Worm (Caenorhabditis elegans): ENCODE results near the gene T01D1.5.

The T01D1.5 gene

DNA sequence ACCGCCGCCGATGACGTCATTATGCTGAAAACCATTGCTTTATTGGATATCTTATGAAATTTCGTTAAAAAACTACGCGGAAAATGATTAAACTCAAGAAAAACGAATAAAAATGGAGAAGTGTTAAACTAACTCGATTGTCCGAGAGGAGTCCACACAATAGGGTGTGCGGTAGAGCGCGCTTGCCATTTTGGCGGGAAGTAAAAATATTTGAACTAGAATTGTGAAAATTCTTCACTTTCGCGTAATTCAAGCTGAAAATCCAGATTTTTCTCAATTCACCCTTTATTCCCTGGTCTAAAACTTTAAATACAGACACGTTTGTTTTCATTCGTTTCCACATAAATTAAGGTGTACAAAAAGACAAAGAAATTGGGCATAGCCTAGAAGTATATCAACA is 27.7 kb upstream of the T01D1.5 start, which contains the start of gene F48A11.4 (continued):
- TF ChIP-seq K02D7.2 (tag; optimal IDR thresholded peaks at IDR 0.05) (no peak), dve-1 (tag; optimal IDR thresholded peaks at IDR 0.05) (peak; percentile 64), unc-86 (tag; optimal IDR thresholded peaks at IDR 0.05) (peak; percentile 2), eyg-1 (tag; optimal IDR thresholded peaks at IDR 0.05) (no peak), pat-9 (tag; optimal IDR thresholded peaks at IDR 0.05) (peak; percentile 12), rnt-1 (tag; optimal IDR thresholded peaks at IDR 0.05) (peak; percentile 38), hlh-30 (tag; optimal IDR thresholded peaks at IDR 0.05; ENCODE audit: insufficient read depth) (peak; percentile 45), fkh-10 (GFP tag; optimal IDR thresholded peaks at IDR 0.05) (no peak), elt-2 (tag; optimal IDR thresholded peaks at IDR 0.05) (peak; percentile 35), nhr-232 (tag; optimal IDR thresholded peaks at IDR 0.05) (no peak), hlh-8 (tag; optimal IDR thresholded peaks at IDR 0.05) (no peak), ztf-16 (tag; optimal IDR thresholded peaks at IDR 0.05) (peak; percentile 49), tbx-7 (tag; optimal IDR thresholded peaks at IDR 0.05) (no peak), ceh-9 (tag; optimal IDR thresholded peaks at IDR 0.05) (no peak), nfya-1 (tag; optimal IDR thresholded peaks at IDR 0.05) (peak; percentile 73), ceh-48 (tag; optimal IDR thresholded peaks at IDR 0.05) (peak; percentile 37), zip-5 (tag; optimal IDR thresholded peaks at IDR 0.05) (peak; percentile 10), ama-1 (optimal IDR thresholded peaks at IDR 0.05) (peak; percentile 64), ceh-6 (GFP tag; optimal IDR thresholded peaks at IDR 0.05) (no peak), odd-2 (tag; optimal IDR thresholded peaks at IDR 0.05) (no peak), ceh-18 (tag; optimal IDR thresholded peaks at IDR 0.05) (peak; percentile 63), ceh-34 (tag; optimal IDR thresholded peaks at IDR 0.05) (peak; percentile 55), tbx-2 (tag; optimal IDR thresholded peaks at IDR 0.05) (peak; percentile 64), madf-2 (tag; optimal IDR thresholded peaks at IDR 0.05) (peak; percentile 16), unc-42 (tag; optimal IDR thresholded peaks at IDR 0.05) (peak; percentile 75), pax-1 (tag; optimal IDR thresholded peaks at IDR 0.05) (peak; percentile 45), F13H6.1 (tag; optimal IDR thresholded peaks at IDR 0.05) (peak; percentile 15), mec-3 (tag; optimal IDR thresholded peaks at IDR 0.05; ENCODE audit: borderline replicate concordance) (no peak), pros-1 (tag; optimal IDR thresholded peaks at IDR 0.05) (no peak), elt-4 (tag; optimal IDR thresholded peaks at IDR 0.05) (no peak), sdc-2 (tag; optimal IDR thresholded peaks at IDR 0.05) (no peak), npax-4 (tag; optimal IDR thresholded peaks at IDR 0.05) (no peak), ahr-1 (tag; optimal IDR thresholded peaks at IDR 0.05) (no peak), fkh-6 (tag; optimal IDR thresholded peaks at IDR 0.05) (no peak), dmd-4 (tag; optimal IDR thresholded peaks at IDR 0.05; ENCODE audit: borderline replicate concordance) (no peak), che-1 (tag; optimal IDR thresholded peaks at IDR 0.05) (peak; percentile 55), ceh-45 (GFP tag; IDR thresholded peaks at IDR 0.05) (no peak), gmeb-2 (tag; optimal IDR thresholded peaks at IDR 0.05) (no peak), ceh-24 (tag; optimal IDR thresholded peaks at IDR 0.05) (no peak), ceh-14 (tag; optimal IDR thresholded peaks at IDR 0.05) (no peak), nhr-11 (tag; optimal IDR thresholded peaks at IDR 0.05) (no peak), sox-4 (tag; optimal IDR thresholded peaks at IDR 0.05) (no peak), ceh-31 (tag; optimal IDR thresholded peaks at IDR 0.05) (peak; percentile 65)

- TF ChIP-seq pha-2 (tag; optimal IDR thresholded peaks at IDR 0.05) (no peak), ceh-2 (tag; optimal IDR thresholded peaks at IDR 0.05) (no peak), lim-6 (tag; optimal IDR thresholded peaks at IDR 0.05) (no peak), Y22D7AL.16 (tag; optimal IDR thresholded peaks at IDR 0.05) (no peak), pat-9 (tag; optimal IDR thresholded peaks at IDR 0.05) (no peak), ceh-19 (GFP tag; optimal IDR thresholded peaks at IDR 0.05) (no peak), ceh-24 (tag; optimal IDR thresholded peaks at IDR 0.05) (no peak), F13H6.1 (tag; optimal IDR thresholded peaks at IDR 0.05) (no peak), ceh-22 (tag; optimal IDR thresholded peaks at IDR 0.05) (no peak), pha-4 (tag; optimal IDR thresholded peaks at IDR 0.05) (no peak), mec-3 (tag; optimal IDR thresholded peaks at IDR 0.05; ENCODE audit: borderline replicate concordance) (no peak), rnt-1 (tag; optimal IDR thresholded peaks at IDR 0.05) (no peak), ahr-1 (tag; optimal IDR thresholded peaks at IDR 0.05) (no peak)
These were observed 19.2 kb upstream of the T01D1.5 start for ce11 chrII:208097-208496.

Measured in whole organism, late embryonic.